Fruit fly (Drosophila melanogaster) whole organism, pupa: ENCODE results near the gene CG31751.

Source experiments
- CG10348 ChIP-seq: fragments of 200-800 bp; sonication (Bioruptor generic); IDR thresholded peaks from 2 replicates; pipeline ENCODE4 v1.3.6; 2022; ENCODE audit warnings: missing biosample characterization, missing genetic modification characterization
- CG12605 ChIP-seq: fragments of 200-800 bp; sonication (Bioruptor generic); IDR thresholded peaks from 2 replicates; pipeline ENCODE4 v1.3.6; 2022; ENCODE audit warnings: missing biosample characterization, missing genetic modification characterization
- CG13204 ChIP-seq: fragments of 200-800 bp; sonication (Bioruptor generic); optimal IDR thresholded peaks from 2 replicates; lab custom pipeline; 2018; ENCODE audit warnings: missing biosample characterization, mild to moderate bottlenecking, missing genetic modification characterization, moderate library complexity
- CG14655 ChIP-seq: fragments of 200-800 bp; sonication (Bioruptor generic); optimal IDR thresholded peaks from 3 replicates; lab custom pipeline; 2017; ENCODE audit warnings: mild to moderate bottlenecking, missing biosample characterization, missing genetic modification reagents, missing genetic modification characterization
- CG15710 ChIP-seq: fragments of 200-800 bp; sonication (Bioruptor generic); optimal IDR thresholded peaks from 2 replicates; lab custom pipeline; 2018; ENCODE audit warnings: missing biosample characterization, mild to moderate bottlenecking, missing genetic modification characterization, moderate library complexity
- CG17806 ChIP-seq: fragments of 200-800 bp; sonication (Bioruptor generic); optimal IDR thresholded peaks from 2 replicates; lab custom pipeline; 2018; ENCODE audit warnings: missing biosample characterization, mild to moderate bottlenecking, missing genetic modification characterization, moderate library complexity
- CG32121 ChIP-seq: fragments of 200-800 bp; sonication (Bioruptor generic); IDR thresholded peaks from 2 replicates; pipeline ENCODE4 v1.3.6; 2022; ENCODE audit warnings: missing biosample characterization, missing genetic modification characterization
- CG4496 ChIP-seq: fragments of 200-800 bp; sonication (Bioruptor generic); IDR thresholded peaks from 3 replicates; pipeline ENCODE4 v1.3.6; 2022; ENCODE audit warnings: missing biosample characterization, missing genetic modification characterization
- CG8159 ChIP-seq: fragments of 200-800 bp; sonication (Bioruptor generic); optimal IDR thresholded peaks from 3 replicates; lab custom pipeline; 2018; ENCODE audit warnings: missing biosample characterization, mild to moderate bottlenecking, missing genetic modification characterization, moderate library complexity
- CG8301 ChIP-seq: fragments of 200-800 bp; sonication (Bioruptor generic); optimal IDR thresholded peaks from 2 replicates; lab custom pipeline; 2018; ENCODE audit warnings: missing biosample characterization, mild to moderate bottlenecking, missing genetic modification characterization
- D1 ChIP-seq: fragments of 200-800 bp; sonication (Bioruptor generic); optimal IDR thresholded peaks from 2 replicates; lab custom pipeline; 2018; ENCODE audit warnings: missing biosample characterization, mild to moderate bottlenecking, missing genetic modification characterization, moderate library complexity
- EcR ChIP-seq: fragments of 200-800 bp; sonication (Bioruptor generic); optimal IDR thresholded peaks from 3 replicates; lab custom pipeline; 2019; ENCODE audit warnings: missing biosample characterization, missing genetic modification characterization, mild to moderate bottlenecking, moderate library complexity, missing genetic modification reagents
- Ets98B ChIP-seq: fragments of 200-800 bp; sonication (Bioruptor generic); IDR thresholded peaks from 2 replicates; pipeline ENCODE4 v1.3.6; 2022; ENCODE audit warnings: missing biosample characterization, missing genetic modification characterization
- Pif1A ChIP-seq: fragments of 200-800 bp; sonication (Bioruptor generic); optimal IDR thresholded peaks from 3 replicates; lab custom pipeline; 2016; ENCODE audit warnings: missing biosample characterization, missing genetic modification characterization
- Snoo ChIP-seq: fragments of 200-800 bp; sonication (Bioruptor generic); optimal IDR thresholded peaks from 3 replicates; lab custom pipeline; 2017; ENCODE audit warnings: missing biosample characterization, mild to moderate bottlenecking, missing genetic modification characterization, inconsistent platforms
- fd96Ca ChIP-seq: fragments of 200-800 bp; sonication (Bioruptor generic); IDR thresholded peaks from 3 replicates; pipeline ENCODE4 v1.3.6; 2022; ENCODE audit warnings: missing biosample characterization, missing genetic modification characterization
- gl ChIP-seq: fragments of 200-800 bp; sonication (Bioruptor generic); optimal IDR thresholded peaks from 2 replicates; lab custom pipeline; 2018; ENCODE audit warnings: missing biosample characterization, mild to moderate bottlenecking, missing genetic modification characterization

CG31751 gene

dm6 chr2L:18732760-18733530, 55.9 kb downstream of the CG31751 start:
- TF ChIP-seq gl (tag; lab: Kevin White, UChicago) (no peak), fd96Ca (GFP tag; lab: Robert Waterston, UW) (peak; percentile 11; the same call in 1 of the 3 replicates), CG12605 (GFP tag; lab: Robert Waterston, UW) (peak; percentile 28; the same call in 1 of the 2 replicates), CG4496 (GFP tag; lab: Robert Waterston, UW) (peak; percentile 91), D1 (tag; lab: Kevin White, UChicago) (no peak), CG17806 (tag; lab: Kevin White, UChicago) (no peak), CG10348 (GFP tag; lab: Robert Waterston, UW) (peak; percentile 19; the same call in 1 of the 2 replicates), CG13204 (peak; percentile 97), CG32121 (GFP tag; lab: Robert Waterston, UW) (no peak), CG14655 (GFP tag; lab: Kevin White, UChicago) (peak; percentile 46), CG15710 (tag; lab: Kevin White, UChicago) (no peak), Snoo (tag; lab: Kevin White, UChicago) (no peak), Ets98B (GFP tag; lab: Robert Waterston, UW) (no peak; the same call in 1 of the 2 replicates), CG8301 (tag; lab: Kevin White, UChicago) (peak; percentile 7), EcR (no peak), CG8159 (tag; lab: Kevin White, UChicago) (no peak), Pif1A (peak; percentile 38)
